Fruit fly (Drosophila melanogaster) whole organism, embryonic: Measurements from ENCODE around the gene Wdr33.

Source experiments
- BEAF-32 ChIP-seq: fragments of 200-800 bp; sonication (Bioruptor generic); optimal IDR thresholded peaks from 3 replicates; lab custom pipeline; 2017; ENCODE audit warnings: missing biosample characterization, missing genetic modification characterization, mild to moderate bottlenecking, moderate library complexity, missing genetic modification reagents
- CG10274 ChIP-seq: fragments of 200-800 bp; sonication (Bioruptor generic); optimal IDR thresholded peaks from 3 replicates; lab custom pipeline; 2017; ENCODE audit warnings: missing biosample characterization, mild to moderate bottlenecking, missing genetic modification characterization
- CG11695 ChIP-seq: fragments of 200-800 bp; sonication (Bioruptor generic); IDR thresholded peaks from 3 replicates; pipeline ENCODE4 v1.3.6; 2022; ENCODE audit warnings: missing biosample characterization, missing genetic modification characterization
- CG11723 ChIP-seq: fragments of 200-800 bp; sonication (Bioruptor generic); optimal IDR thresholded peaks from 2 replicates; lab custom pipeline; 2017; ENCODE audit warnings: missing biosample characterization, mild to moderate bottlenecking, missing genetic modification characterization
- CG12236 ChIP-seq: fragments of 200-800 bp; sonication (Bioruptor generic); optimal IDR thresholded peaks from 2 replicates; lab custom pipeline; 2016; ENCODE audit warnings: missing biosample characterization, missing genetic modification characterization
- CG12391 ChIP-seq: fragments of 200-800 bp; sonication (Bioruptor generic); optimal IDR thresholded peaks from 3 replicates; lab custom pipeline; 2018; ENCODE audit warnings: missing biosample characterization, mild to moderate bottlenecking, missing genetic modification characterization, moderate library complexity
- CG13624 ChIP-seq: fragments of 200-800 bp; sonication (Bioruptor generic); optimal IDR thresholded peaks from 2 replicates; lab custom pipeline; 2016; ENCODE audit warnings: missing biosample characterization, missing genetic modification characterization
- CG14710 ChIP-seq: fragments of 200-800 bp; sonication (Bioruptor generic); optimal IDR thresholded peaks from 3 replicates; lab custom pipeline; 2019; ENCODE audit warnings: missing biosample characterization, mild to moderate bottlenecking, missing genetic modification characterization, moderate library complexity
- CG1602 ChIP-seq: fragments of 200-800 bp; sonication (Bioruptor generic); optimal IDR thresholded peaks from 3 replicates; lab custom pipeline; 2016; ENCODE audit warnings: missing biosample characterization, missing genetic modification characterization
- CG18619 ChIP-seq: fragments of 200-800 bp; sonication (Bioruptor generic); optimal IDR thresholded peaks from 3 replicates; lab custom pipeline; 2017; ENCODE audit warnings: missing biosample characterization, mild to moderate bottlenecking, missing genetic modification characterization
- CG2875 ChIP-seq: fragments of 200-800 bp; sonication (Bioruptor generic); optimal IDR thresholded peaks from 2 replicates; lab custom pipeline; 2017; ENCODE audit warnings: missing biosample characterization, mild to moderate bottlenecking, missing genetic modification characterization, missing genetic modification reagents
- CG31224 ChIP-seq: fragments of 200-800 bp; sonication (Bioruptor generic); IDR thresholded peaks from 2 replicates; pipeline ENCODE4 v1.3.6; 2022; ENCODE audit warnings: missing biosample characterization, missing genetic modification characterization
- CG31365 ChIP-seq: fragments of 200-800 bp; sonication (Bioruptor generic); optimal IDR thresholded peaks from 2 replicates; lab custom pipeline; 2018; ENCODE audit warnings: missing biosample characterization, mild to moderate bottlenecking, missing genetic modification characterization
- CG33557 ChIP-seq: fragments of 200-800 bp; sonication (Bioruptor generic); optimal IDR thresholded peaks from 2 replicates; lab custom pipeline; 2019; ENCODE audit warnings: missing biosample characterization, mild to moderate bottlenecking, missing genetic modification characterization, moderate library complexity
- CG4282 ChIP-seq: fragments of 200-800 bp; sonication (Bioruptor generic); optimal IDR thresholded peaks from 2 replicates; lab custom pipeline; 2016; ENCODE audit warnings: missing biosample characterization, missing genetic modification characterization
- CG7963 ChIP-seq: fragments of 200-800 bp; sonication (Bioruptor generic); IDR thresholded peaks from 3 replicates; pipeline ENCODE4 v1.3.6; 2022; ENCODE audit warnings: missing biosample characterization, missing genetic modification characterization; ENCODE audit not compliant: partially characterized antibody
- CG8388 ChIP-seq: fragments of 200-800 bp; sonication (Bioruptor generic); optimal IDR thresholded peaks from 2 replicates; lab custom pipeline; 2019; ENCODE audit warnings: missing biosample characterization, mild to moderate bottlenecking, missing genetic modification characterization, moderate library complexity
- CG9437 ChIP-seq: fragments of 200-800 bp; sonication (Bioruptor generic); optimal IDR thresholded peaks from 2 replicates; lab custom pipeline; 2018; ENCODE audit warnings: missing biosample characterization, mild to moderate bottlenecking, missing genetic modification characterization
- CoRest ChIP-seq: fragments of 200-800 bp; sonication (Bioruptor generic); optimal IDR thresholded peaks from 3 replicates; lab custom pipeline; 2018; ENCODE audit warnings: missing biosample characterization, mild to moderate bottlenecking, missing genetic modification characterization, moderate library complexity
- HLH3B ChIP-seq: fragments of 200-800 bp; sonication (Bioruptor generic); IDR thresholded peaks from 2 replicates; pipeline ENCODE4 v1.3.6; 2022; ENCODE audit warnings: missing biosample characterization, missing genetic modification characterization
- Hr3 ChIP-seq: fragments of 200-800 bp; sonication (Bioruptor generic); optimal IDR thresholded peaks from 3 replicates; lab custom pipeline; 2016; ENCODE audit warnings: missing biosample characterization, missing genetic modification characterization
- Lpt ChIP-seq: fragments of >200 bp; optimal IDR thresholded peaks from 2 replicates; lab custom pipeline; 2018; ENCODE audit warnings: missing biosample characterization, missing genetic modification characterization
- MTF-1 ChIP-seq: fragments of 200-800 bp; sonication (Bioruptor generic); optimal IDR thresholded peaks from 2 replicates; lab custom pipeline; 2018; ENCODE audit warnings: missing biosample characterization, mild to moderate bottlenecking, missing genetic modification characterization, borderline replicate concordance
- Mad ChIP-seq: fragments of 200-800 bp; sonication (Bioruptor generic); optimal IDR thresholded peaks from 2 replicates; lab custom pipeline; 2016; ENCODE audit warnings: missing biosample characterization, missing genetic modification characterization
- Mes4 ChIP-seq: fragments of 200-800 bp; sonication (Bioruptor generic); optimal IDR thresholded peaks from 2 replicates; lab custom pipeline; 2016; ENCODE audit warnings: missing biosample characterization, missing genetic modification characterization
- NC2β ChIP-seq: fragments of 200-800 bp; sonication (Bioruptor generic); optimal IDR thresholded peaks from 2 replicates; lab custom pipeline; 2016; ENCODE audit warnings: missing biosample characterization, missing genetic modification characterization
- Nf-YC ChIP-seq: fragments of 200-800 bp; optimal IDR thresholded peaks from 3 replicates; lab custom pipeline; 2019; ENCODE audit warnings: missing biosample characterization, mild to moderate bottlenecking, missing genetic modification characterization, moderate library complexity
- Rfx ChIP-seq: fragments of 200-800 bp; sonication (Bioruptor generic); IDR thresholded peaks from 2 replicates; pipeline ENCODE4 v1.3.6; 2022; ENCODE audit warnings: missing biosample characterization, missing genetic modification characterization
- ac ChIP-seq: fragments of 200-800 bp; sonication (Bioruptor generic); optimal IDR thresholded peaks from 3 replicates; lab custom pipeline; 2017; ENCODE audit warnings: missing biosample characterization, mild to moderate bottlenecking, missing genetic modification characterization
- az2 ChIP-seq: fragments of 200-800 bp; sonication (Bioruptor generic); optimal IDR thresholded peaks from 3 replicates; lab custom pipeline; 2016; ENCODE audit warnings: missing biosample characterization, missing genetic modification characterization
- bab2 ChIP-seq: fragments of 200-800 bp; sonication (Bioruptor generic); optimal IDR thresholded peaks from 2 replicates; lab custom pipeline; 2016; ENCODE audit warnings: missing biosample characterization, missing genetic modification characterization
- croc ChIP-seq: fragments of 200-800 bp; sonication (Bioruptor generic); conservative IDR thresholded peaks from 3 replicates; pipeline ENCODE4 v1.3.6; 2022; ENCODE audit warnings: missing biosample characterization, missing genetic modification characterization
- crol ChIP-seq: fragments of 200-800 bp; sonication (Bioruptor generic); IDR thresholded peaks from 2 replicates; pipeline ENCODE4 v1.3.6; 2022; ENCODE audit warnings: missing biosample characterization, missing genetic modification characterization
- cwo ChIP-seq: fragments of 200-800 bp; sonication (Bioruptor generic); optimal IDR thresholded peaks from 3 replicates; lab custom pipeline; 2017; ENCODE audit warnings: missing biosample characterization, missing genetic modification characterization, mild to moderate bottlenecking, moderate library complexity, missing genetic modification reagents
- dimm ChIP-seq: fragments of 200-800 bp; sonication (Bioruptor generic); IDR thresholded peaks from 2 replicates; pipeline ENCODE4 v1.3.6; 2022; ENCODE audit warnings: missing biosample characterization, missing genetic modification characterization
- ewg ChIP-seq: fragments of 200-800 bp; sonication (Bioruptor generic); optimal IDR thresholded peaks from 3 replicates; lab custom pipeline; 2017; ENCODE audit warnings: mild to moderate bottlenecking, missing biosample characterization, missing genetic modification reagents, missing genetic modification characterization
- fd96Cb ChIP-seq: fragments of 200-800 bp; sonication (Bioruptor generic); optimal IDR thresholded peaks from 2 replicates; lab custom pipeline; 2018; ENCODE audit warnings: missing biosample characterization, mild to moderate bottlenecking, missing genetic modification characterization, moderate library complexity
- gcm2 ChIP-seq: fragments of 200-800 bp; sonication (Bioruptor generic); optimal IDR thresholded peaks from 2 replicates; lab custom pipeline; 2016; ENCODE audit warnings: missing biosample characterization, missing genetic modification characterization
- h ChIP-seq: fragments of >200 bp; optimal IDR thresholded peaks from 2 replicates; lab custom pipeline; 2017
- hb ChIP-seq: fragments of 200-800 bp; sonication (Bioruptor generic); IDR thresholded peaks from 3 replicates; pipeline ENCODE4 v1.3.6; 2022; ENCODE audit warnings: missing biosample characterization, missing genetic modification characterization; ENCODE audit not compliant: partially characterized antibody
- ranshi ChIP-seq: fragments of 200-800 bp; sonication (Bioruptor generic); IDR thresholded peaks from 2 replicates; pipeline ENCODE4 v1.3.6; 2022; ENCODE audit warnings: missing biosample characterization, missing genetic modification characterization
- run ChIP-seq: fragments of 200-800 bp; sonication (Bioruptor generic); optimal IDR thresholded peaks from 3 replicates; lab custom pipeline; 2018; ENCODE audit warnings: missing biosample characterization, mild to moderate bottlenecking, missing genetic modification characterization
- so ChIP-seq: fragments of 200-800 bp; sonication (Bioruptor generic); IDR thresholded peaks from 3 replicates; pipeline ENCODE4 v1.3.6; 2022; ENCODE audit warnings: missing biosample characterization, missing genetic modification characterization
- stwl ChIP-seq: fragments of 200-800 bp; sonication (Bioruptor generic); optimal IDR thresholded peaks from 3 replicates; lab custom pipeline; 2018; ENCODE audit warnings: missing biosample characterization, mild to moderate bottlenecking, missing genetic modification characterization, moderate library complexity
- tll ChIP-seq, 2 experiments: fragments of 200-800 bp in 1 of 2; fragments of >200 bp in 1 of 2; sonication (Bioruptor generic) in 1 of 2; optimal IDR thresholded peaks; 2 replicates each; lab custom pipeline; 2017 to 2019; ENCODE audit warnings: missing biosample characterization in 2 of 2, missing genetic modification characterization in 2 of 2, mild to moderate bottlenecking in 1 of 2, moderate library complexity in 1 of 2
- ttk ChIP-seq: fragments of 200-800 bp; sonication (Bioruptor generic); IDR thresholded peaks from 2 replicates; pipeline ENCODE4 v2.1.2; 2022; ENCODE audit warnings: missing biosample characterization, missing genetic modification characterization
- twi ChIP-seq: fragments of 200-800 bp; optimal IDR thresholded peaks from 2 replicates; lab custom pipeline; 2019; ENCODE audit warnings: missing biosample characterization, mild to moderate bottlenecking, missing genetic modification characterization, moderate library complexity
- vvl ChIP-seq: fragments of 200-800 bp; sonication (Bioruptor generic); IDR thresholded peaks from 2 replicates; pipeline ENCODE4 v1.3.6; 2022; ENCODE audit warnings: missing biosample characterization, missing genetic modification characterization
- yki ChIP-seq: fragments of >200 bp; optimal IDR thresholded peaks from 3 replicates; lab custom pipeline; 2018

Gene Wdr33

DNA sequence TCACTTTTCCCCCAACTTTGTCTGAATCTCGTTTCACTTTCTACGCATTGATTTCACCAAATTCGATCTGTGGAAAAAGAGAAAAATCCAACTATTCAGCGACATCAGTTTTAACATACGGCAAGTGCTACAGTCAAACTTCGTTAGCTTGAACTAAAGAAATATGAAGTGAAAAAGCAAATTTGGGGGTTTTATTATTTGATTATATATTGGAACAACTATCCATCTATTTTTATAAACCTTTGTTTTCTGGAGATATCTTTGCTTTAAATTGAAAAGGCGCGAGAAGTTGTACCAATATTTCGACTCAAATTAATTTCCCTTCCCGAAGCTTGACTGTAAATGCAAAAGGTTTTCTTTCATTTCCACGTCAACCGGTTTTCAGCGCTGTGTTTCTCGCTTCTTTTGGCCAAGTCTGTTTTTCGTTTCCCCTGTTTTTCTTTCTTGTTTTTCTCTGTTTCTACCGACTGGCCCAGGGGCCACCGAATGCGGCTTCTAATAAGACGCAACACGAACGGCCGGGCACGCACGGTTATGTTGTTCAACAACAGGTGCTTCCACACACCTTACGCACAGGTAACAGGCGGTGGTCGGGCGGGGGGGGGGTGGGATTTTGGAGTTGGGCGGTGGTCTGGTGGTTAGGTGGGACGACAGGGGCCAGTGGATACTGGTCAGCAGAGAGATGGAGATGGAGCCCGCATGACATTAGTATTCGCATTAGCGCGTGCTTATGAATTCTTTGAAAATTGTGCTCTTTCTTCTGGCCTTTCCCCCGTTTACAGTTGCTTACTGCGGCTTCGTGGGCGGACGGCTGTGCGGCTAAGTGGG, 22.7 kb downstream of the Wdr33 start (continued):
- 0 out of 2 replicates have a peak, but pooled peaks have one; percentile 14 for TF ChIP-seq ranshi (GFP tag; lab: Robert Waterston, UW)
- peak; percentile 41 for TF ChIP-seq bab2 (GFP tag; lab: Kevin White, UChicago)
- peak; percentile 32 for TF ChIP-seq Hr3 (GFP tag; lab: Kevin White, UChicago)
- no peak for TF ChIP-seq CG4282 (GFP tag; lab: Kevin White, UChicago)
- TF ChIP-seq CG11723 (GFP tag; lab: Kevin White, UChicago): peak; percentile 49
- peak; percentile 34 for TF ChIP-seq CG9437
- TF ChIP-seq CG7963 (GFP tag; lab: Robert Waterston, UW): no peak
- TF ChIP-seq Lpt (GFP tag; lab: Kevin White, UChicago): no peak
- no peak for TF ChIP-seq so (GFP tag; lab: Robert Waterston, UW)
- TF ChIP-seq yki: no peak
- peak; percentile 56 for TF ChIP-seq Mes4 (GFP tag; lab: Kevin White, UChicago)
- peak; percentile 59 for TF ChIP-seq CG2875
- no peak for TF ChIP-seq Nf-YC (tag; lab: Kevin White, UChicago)
- TF ChIP-seq ttk (GFP tag; lab: Robert Waterston, UW): peak; percentile 28; the same call in 1 of the 2 replicates
- peak; percentile 69 for TF ChIP-seq fd96Cb (tag; lab: Kevin White, UChicago)
- TF ChIP-seq HLH3B: peak; percentile 71
- TF ChIP-seq CoRest (tag; lab: Kevin White, UChicago): peak; percentile 68
- TF ChIP-seq NC2β (GFP tag; lab: Kevin White, UChicago): peak; percentile 34
- no peak for TF ChIP-seq CG18619 (GFP tag; lab: Kevin White, UChicago)
- peak; percentile 54 for TF ChIP-seq ewg (GFP tag; lab: Kevin White, UChicago)
- peak; percentile 11 for TF ChIP-seq gcm2
- no peak for TF ChIP-seq tll (GFP tag; optimal IDR thresholded peaks at IDR 0.05; lab: Kevin White, UChicago)
- TF ChIP-seq Rfx (GFP tag; lab: Robert Waterston, UW): peak; percentile 42
- TF ChIP-seq MTF-1 (GFP tag; lab: Kevin White, UChicago): no peak
- TF ChIP-seq hb (GFP tag; lab: Robert Waterston, UW): no peak
- TF ChIP-seq BEAF-32 (GFP tag; lab: Kevin White, UChicago): no peak
- TF ChIP-seq Mad: peak; percentile 23
- TF ChIP-seq CG31365: no peak
- TF ChIP-seq cwo: no peak
- TF ChIP-seq CG12391 (tag; lab: Kevin White, UChicago): peak; percentile 78
- TF ChIP-seq CG8388: peak; percentile 68
- peak; percentile 29; the same call in 1 of the 2 replicates for TF ChIP-seq dimm
- no peak for TF ChIP-seq CG10274
- peak; percentile 14 for TF ChIP-seq twi (tag; lab: Kevin White, UChicago)
- peak; percentile 53; the same call in 2 of the 3 replicates for TF ChIP-seq croc
- no peak for TF ChIP-seq h (lab: Kevin White, UChicago)
- peak; percentile 2 for TF ChIP-seq CG12236 (GFP tag; lab: Kevin White, UChicago)
- peak; percentile 49 for TF ChIP-seq CG33557 (GFP tag; lab: Kevin White, UChicago)
- no peak for TF ChIP-seq CG31224 (GFP tag; lab: Robert Waterston, UW)
- TF ChIP-seq CG13624 (GFP tag; lab: Kevin White, UChicago): peak; percentile 17
- peak; percentile 25 for TF ChIP-seq ac (GFP tag; lab: Kevin White, UChicago)
- no peak for TF ChIP-seq stwl (tag; lab: Kevin White, UChicago)
- TF ChIP-seq run (tag; lab: Kevin White, UChicago): no peak
- TF ChIP-seq crol (GFP tag; lab: Robert Waterston, UW): peak; percentile 92
- peak; percentile 71 for TF ChIP-seq CG14710 (tag; lab: Kevin White, UChicago)
- TF ChIP-seq vvl (GFP tag; lab: Robert Waterston, UW): peak; percentile 59
- TF ChIP-seq CG11695: 0 out of 3 replicates have a peak, but pooled peaks have one; percentile 22
- peak; percentile 70 for TF ChIP-seq az2
- peak; percentile 28 for TF ChIP-seq CG1602 (GFP tag; lab: Kevin White, UChicago)
